Worm (Caenorhabditis elegans) whole organism, L4 larva: Measurements from ENCODE around the gene C54D10.10.

Experiments used
- ama-1 ChIP-seq: fragments of 150-350 bp; optimal IDR thresholded peaks from 2 replicates; lab custom pipeline; 2014; ENCODE audit warnings: inconsistent platforms, mixed read lengths
- jun-1 ChIP-seq: fragments of 150-350 bp; optimal IDR thresholded peaks from 2 replicates; lab custom pipeline; 2014; ENCODE audit warnings: missing biosample characterization, missing genetic modification reagents, missing genetic modification characterization
- nhr-11 ChIP-seq: fragments of 150-350 bp; optimal IDR thresholded peaks from 2 replicates; lab custom pipeline; 2014; ENCODE audit warnings: missing biosample characterization, missing genetic modification characterization
- unc-130 ChIP-seq: sonication (generic microtip); optimal IDR thresholded peaks from 2 replicates; lab custom pipeline; 2016; ENCODE audit warnings: missing genetic modification reagents, missing genetic modification characterization, missing compliant biosample characterization
- zfp-2 ChIP-seq: sonication (generic microtip); optimal IDR thresholded peaks from 2 replicates; lab custom pipeline; 2016; ENCODE audit warnings: mild to moderate bottlenecking, missing genetic modification characterization, missing compliant biosample characterization
- ztf-11 ChIP-seq: fragments of 150-350 bp; optimal IDR thresholded peaks from 2 replicates; lab custom pipeline; 2014; ENCODE audit warnings: missing biosample characterization, missing genetic modification characterization

DNA sequence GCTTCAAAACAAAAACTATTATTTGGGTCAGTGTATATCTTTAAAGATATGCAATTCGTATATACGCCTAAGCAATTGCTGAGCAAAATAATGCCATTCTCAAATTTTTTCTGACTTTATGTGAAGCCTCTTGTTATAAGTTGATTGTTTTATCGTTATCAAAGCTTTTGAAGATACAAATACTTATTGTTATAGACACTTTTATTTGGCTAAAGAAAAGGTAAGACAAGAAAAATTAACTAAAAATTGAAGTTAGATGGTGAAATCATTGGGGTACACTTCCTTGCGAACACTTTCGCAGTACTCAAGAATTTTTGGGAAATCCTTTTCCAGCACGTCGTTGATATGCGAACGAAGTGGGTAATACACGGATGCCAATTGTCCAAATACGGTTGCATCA, 37.5 kb downstream of the C54D10.10 start:
- TF ChIP-seq ama-1 (lab: Kevin White, UChicago) (no peak), ztf-11 (tag; lab: Kevin White, UChicago) (no peak), unc-130 (no peak), jun-1 (tag; lab: Kevin White, UChicago) (no peak), zfp-2 (tag; lab: Kevin White, UChicago) (no peak), nhr-11 (tag; lab: Kevin White, UChicago) (no peak)
